Worm (Caenorhabditis elegans) whole organism, L3 larva: ENCODE measurements around the gene upb-1.

Experiments
- R02D3.7 ChIP-seq: fragments of 150-350 bp; optimal IDR thresholded peaks from 2 replicates; lab custom pipeline; 2014; ENCODE audit warnings: missing biosample characterization, missing genetic modification characterization
- ceh-28 ChIP-seq: fragments of 150-350 bp; optimal IDR thresholded peaks from 2 replicates; lab custom pipeline; 2014; ENCODE audit warnings: missing biosample characterization, missing genetic modification reagents, missing genetic modification characterization
- ceh-9 ChIP-seq: sonication (generic microtip); optimal IDR thresholded peaks from 2 replicates; lab custom pipeline; 2018; ENCODE audit warnings: missing biosample characterization, missing genetic modification characterization
- egl-27 ChIP-seq: sonication (generic microtip); optimal IDR thresholded peaks from 4 replicates; lab custom pipeline; 2017; ENCODE audit warnings: missing biosample characterization, missing genetic modification reagents, missing genetic modification characterization
- elt-2 ChIP-seq: sonication (generic microtip); optimal IDR thresholded peaks from 2 replicates; lab custom pipeline; 2016; ENCODE audit warnings: missing genetic modification reagents, mild to moderate bottlenecking, missing genetic modification characterization, missing compliant biosample characterization
- elt-3 ChIP-seq, 3 experiments: fragments of 150-350 bp in 1 of 3; sonication (generic microtip) in 2 of 3; optimal IDR thresholded peaks; 2 replicates in 2 of 3; 4 replicates in 1 of 3; lab custom pipeline; 2014 to 2017; ENCODE audit warnings: missing biosample characterization in 3 of 3, missing genetic modification characterization in 3 of 3
- eor-1 ChIP-seq, 2 experiments: fragments of 150-350 bp; optimal IDR thresholded peaks; 2 replicates each; lab custom pipeline; 2014 to 2018; ENCODE audit warnings: missing biosample characterization in 2 of 2, missing genetic modification characterization in 2 of 2
- fos-1 ChIP-seq: fragments of 150-350 bp; optimal IDR thresholded peaks from 2 replicates; lab custom pipeline; 2014; ENCODE audit warnings: missing biosample characterization, missing genetic modification characterization
- hmg-11 ChIP-seq: sonication (generic microtip); optimal IDR thresholded peaks from 2 replicates; lab custom pipeline; 2016; ENCODE audit warnings: missing genetic modification characterization, missing compliant biosample characterization
- jun-1 ChIP-seq: fragments of 150-350 bp; optimal IDR thresholded peaks from 2 replicates; lab custom pipeline; 2014; ENCODE audit warnings: missing biosample characterization, missing genetic modification reagents, missing genetic modification characterization
- lin-15B ChIP-seq: fragments of 150-350 bp; optimal IDR thresholded peaks from 2 replicates; lab custom pipeline; 2014; ENCODE audit warnings: missing biosample characterization, missing genetic modification characterization
- lin-39 ChIP-seq: fragments of 150-350 bp; optimal IDR thresholded peaks from 2 replicates; lab custom pipeline; 2018; ENCODE audit warnings: missing biosample characterization, missing genetic modification reagents, missing genetic modification characterization
- lsy-12 ChIP-seq: sonication (generic microtip); optimal IDR thresholded peaks from 2 replicates; lab custom pipeline; 2016; ENCODE audit warnings: mild to moderate bottlenecking, missing genetic modification characterization, missing compliant biosample characterization
- mdl-1 ChIP-seq: fragments of 150-350 bp; optimal IDR thresholded peaks from 2 replicates; lab custom pipeline; 2014; ENCODE audit warnings: missing biosample characterization, missing genetic modification characterization
- mml-1 ChIP-seq: fragments of 150-350 bp; sonication (generic microtip); optimal IDR thresholded peaks from 3 replicates; lab custom pipeline; 2014; ENCODE audit warnings: missing biosample characterization, missing genetic modification characterization
- nfya-1 ChIP-seq: sonication (generic microtip); optimal IDR thresholded peaks from 2 replicates; lab custom pipeline; 2017; ENCODE audit warnings: missing genetic modification characterization, mild to moderate bottlenecking, missing compliant biosample characterization, antibody characterized with exemption, moderate library complexity; ENCODE audit not compliant: insufficient read depth
- nhr-11 ChIP-seq: fragments of 150-350 bp; optimal IDR thresholded peaks from 2 replicates; lab custom pipeline; 2014; ENCODE audit warnings: missing biosample characterization, missing genetic modification characterization
- nhr-23 ChIP-seq: fragments of 150-350 bp; optimal IDR thresholded peaks from 2 replicates; lab custom pipeline; 2014; ENCODE audit warnings: missing biosample characterization, missing genetic modification reagents, missing genetic modification characterization
- nhr-237 ChIP-seq: fragments of 150-350 bp; optimal IDR thresholded peaks from 2 replicates; lab custom pipeline; 2014; ENCODE audit warnings: missing biosample characterization, missing genetic modification characterization
- nhr-25 ChIP-seq: sonication (generic microtip); optimal IDR thresholded peaks from 2 replicates; lab custom pipeline; 2017; ENCODE audit warnings: missing biosample characterization, missing genetic modification characterization
- nhr-43 ChIP-seq: sonication (generic microtip); optimal IDR thresholded peaks from 2 replicates; lab custom pipeline; 2016; ENCODE audit warnings: mild to moderate bottlenecking, missing genetic modification characterization, missing compliant biosample characterization; ENCODE audit not compliant: poor library complexity, severe bottlenecking
- nhr-67 ChIP-seq: fragments of 150-350 bp; optimal IDR thresholded peaks from 2 replicates; lab custom pipeline; 2014; ENCODE audit warnings: missing biosample characterization, missing genetic modification characterization
- nhr-76 ChIP-seq: fragments of 150-350 bp; sonication (generic microtip); optimal IDR thresholded peaks from 5 replicates; lab custom pipeline; 2014; ENCODE audit warnings: missing biosample characterization, missing genetic modification characterization
- nhr-77 ChIP-seq: fragments of 150-350 bp; optimal IDR thresholded peaks from 2 replicates; lab custom pipeline; 2014; ENCODE audit warnings: missing biosample characterization, missing genetic modification characterization
- pha-4 ChIP-seq: fragments of 150-350 bp; optimal IDR thresholded peaks from 2 replicates; lab custom pipeline; 2014; ENCODE audit warnings: missing biosample characterization, missing genetic modification reagents, missing genetic modification characterization
- pqm-1 ChIP-seq: fragments of 150-350 bp; optimal IDR thresholded peaks from 2 replicates; lab custom pipeline; 2017; ENCODE audit warnings: missing biosample characterization, missing genetic modification characterization, inconsistent platforms
- skn-1 ChIP-seq: fragments of 150-350 bp; optimal IDR thresholded peaks from 2 replicates; lab custom pipeline; 2014; ENCODE audit warnings: missing biosample characterization, missing genetic modification characterization
- snpc-4 ChIP-seq: fragments of 150-350 bp; optimal IDR thresholded peaks from 2 replicates; lab custom pipeline; 2014; ENCODE audit warnings: missing biosample characterization, missing genetic modification characterization
- unc-62 ChIP-seq: fragments of 150-350 bp; sonication (generic microtip); optimal IDR thresholded peaks from 4 replicates; lab custom pipeline; 2014; ENCODE audit warnings: missing biosample characterization, missing genetic modification reagents, missing genetic modification characterization
- ztf-11 ChIP-seq: fragments of 150-350 bp; optimal IDR thresholded peaks from 2 replicates; lab custom pipeline; 2014; ENCODE audit warnings: missing biosample characterization, missing genetic modification characterization
- ztf-4 ChIP-seq: fragments of 150-350 bp; optimal IDR thresholded peaks from 2 replicates; lab custom pipeline; 2014; ENCODE audit warnings: missing biosample characterization, missing genetic modification characterization

The upb-1 gene

DNA sequence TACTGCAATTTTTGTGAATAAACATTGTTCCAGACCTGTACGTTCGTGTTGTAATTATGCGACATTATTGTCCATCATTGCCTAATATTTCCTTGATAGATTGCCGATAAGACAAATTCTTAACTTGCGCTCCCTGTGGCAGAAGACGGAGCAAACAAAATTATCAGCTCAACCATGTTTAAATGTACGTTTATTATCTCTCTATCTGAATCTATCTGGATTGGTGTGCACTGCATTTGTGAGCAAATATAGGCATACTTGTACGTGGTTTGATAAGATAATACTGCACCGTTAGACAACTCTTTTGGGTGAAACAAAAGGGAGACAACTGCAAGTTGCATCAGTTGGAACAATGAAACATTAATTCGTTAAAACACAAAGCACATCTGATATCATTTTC lies 37.4 kb upstream of the upb-1 start (continued):
- TF ChIP-seq mdl-1 = no peak
- peak; percentile 41 for TF ChIP-seq pha-4 (tag; lab: Kevin White, UChicago)
- no peak for TF ChIP-seq ceh-9 (tag; lab: Kevin White, UChicago)
- no peak for TF ChIP-seq ceh-28 (tag; lab: Kevin White, UChicago)
- no peak for TF ChIP-seq nhr-23 (tag; lab: Kevin White, UChicago)

DNA sequence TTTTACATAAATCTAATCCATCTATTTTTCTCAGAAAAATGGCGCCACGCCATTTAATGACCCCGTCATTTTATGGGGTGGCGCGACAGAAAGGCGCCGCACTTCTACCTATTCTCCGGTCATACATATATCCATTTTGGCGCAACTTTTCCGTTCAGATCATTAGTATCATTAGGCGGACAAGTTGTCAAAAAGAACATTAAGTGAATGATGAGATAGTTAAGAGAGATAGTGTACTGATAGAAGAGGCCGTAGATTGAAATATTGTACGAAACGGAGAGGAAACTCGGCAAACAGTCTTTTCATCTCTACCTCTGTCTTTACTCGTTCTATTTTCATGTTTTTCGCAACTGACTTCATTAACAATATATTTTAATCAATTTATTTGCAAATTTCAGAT lies 34.2 kb upstream of the upb-1 start, which contains the start of gene sma-6:
TSS of gene sma-6 (plus strand) at position 399 of the 400 bp plus-strand sequence.
- TF ChIP-seq eor-1 (tag; optimal IDR thresholded peaks at IDR 0.05; lab: Kevin White, UChicago) (no peak), ztf-4 (tag; lab: Kevin White, UChicago) (no peak), pqm-1 (tag; lab: Kevin White, UChicago) (no peak), nhr-77 (tag; lab: Kevin White, UChicago) (no peak), nhr-23 (tag; lab: Kevin White, UChicago) (peak; percentile 18), snpc-4 (tag; lab: Kevin White, UChicago) (no peak), elt-2 (tag; lab: Kevin White, UChicago) (peak; percentile 30)

DNA sequence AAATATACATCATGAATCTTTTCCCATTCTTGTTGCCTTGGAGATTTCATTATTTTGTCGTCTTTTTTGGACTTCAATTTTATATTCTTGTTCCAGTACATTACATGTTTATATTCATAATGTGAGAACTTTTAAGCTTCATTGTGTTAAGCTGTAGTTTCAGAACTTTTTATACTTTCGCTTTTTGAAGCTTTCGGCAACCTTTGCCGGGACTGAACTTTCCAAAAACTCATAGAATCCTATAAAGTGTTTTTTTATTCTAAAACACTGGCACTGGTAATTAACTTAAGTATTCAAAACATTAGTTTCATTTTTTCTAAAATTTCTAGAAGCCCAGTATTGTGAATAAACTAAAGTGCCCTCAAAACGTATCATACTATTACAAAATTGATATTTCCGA lies 33.1 kb upstream of the upb-1 start, which contains the start of gene C32D5.4:
TSS of gene C32D5.4 (minus strand) at position 101 of the 400 bp plus-strand sequence.
- TF ChIP-seq nhr-67 (no peak), R02D3.7 (tag; lab: Kevin White, UChicago) (no peak), fos-1 (tag; lab: Kevin White, UChicago) (no peak), nhr-25 (tag; lab: Kevin White, UChicago) (no peak), nhr-43 (tag; lab: Kevin White, UChicago) (no peak), elt-3 (tag; optimal IDR thresholded peaks at IDR 0.05; lab: Kevin White, UChicago) (no peak), mml-1 (tag; lab: Kevin White, UChicago) (no peak), hmg-11 (tag; lab: Kevin White, UChicago) (no peak), ztf-11 (tag; lab: Kevin White, UChicago) (no peak), unc-62 (GFP tag; lab: Kevin White, UChicago) (no peak), lsy-12 (tag; lab: Kevin White, UChicago) (no peak), nfya-1 (no peak), lin-39 (no peak), skn-1 (tag; lab: Kevin White, UChicago) (no peak), nhr-237 (tag; lab: Kevin White, UChicago) (no peak), jun-1 (tag; lab: Kevin White, UChicago) (no peak), pha-4 (tag; lab: Kevin White, UChicago) (no peak), egl-27 (tag; lab: Kevin White, UChicago) (no peak), nhr-76 (tag; lab: Kevin White, UChicago) (no peak), nhr-11 (tag; lab: Kevin White, UChicago) (no peak)

DNA sequence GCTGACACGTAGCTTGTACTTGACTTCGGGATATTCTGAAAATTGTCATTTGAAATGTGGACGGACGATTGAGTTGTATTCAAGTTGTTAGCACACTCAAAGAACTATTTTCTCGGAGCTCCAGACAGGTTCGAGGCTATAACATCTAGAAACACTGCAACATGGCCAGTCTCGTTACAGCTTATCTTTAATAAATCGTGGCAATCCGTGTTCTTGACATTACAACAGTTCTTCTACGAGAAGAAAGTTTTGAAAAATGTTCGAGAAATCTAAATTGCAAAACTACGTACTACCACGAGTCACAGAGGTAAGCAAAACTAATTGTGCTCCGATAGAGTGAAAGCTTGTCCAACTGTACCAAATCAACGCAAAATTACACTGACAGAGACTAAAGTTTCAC lies 32.2 kb upstream of the upb-1 start:
- TF ChIP-seq nhr-25 (tag; lab: Kevin White, UChicago) = no peak
- TF ChIP-seq R02D3.7 (tag; lab: Kevin White, UChicago) = no peak
- TF ChIP-seq lsy-12 (tag; lab: Kevin White, UChicago) = no peak
- no peak for TF ChIP-seq pha-4 (tag; lab: Kevin White, UChicago)
- no peak for TF ChIP-seq snpc-4 (tag; lab: Kevin White, UChicago)

DNA sequence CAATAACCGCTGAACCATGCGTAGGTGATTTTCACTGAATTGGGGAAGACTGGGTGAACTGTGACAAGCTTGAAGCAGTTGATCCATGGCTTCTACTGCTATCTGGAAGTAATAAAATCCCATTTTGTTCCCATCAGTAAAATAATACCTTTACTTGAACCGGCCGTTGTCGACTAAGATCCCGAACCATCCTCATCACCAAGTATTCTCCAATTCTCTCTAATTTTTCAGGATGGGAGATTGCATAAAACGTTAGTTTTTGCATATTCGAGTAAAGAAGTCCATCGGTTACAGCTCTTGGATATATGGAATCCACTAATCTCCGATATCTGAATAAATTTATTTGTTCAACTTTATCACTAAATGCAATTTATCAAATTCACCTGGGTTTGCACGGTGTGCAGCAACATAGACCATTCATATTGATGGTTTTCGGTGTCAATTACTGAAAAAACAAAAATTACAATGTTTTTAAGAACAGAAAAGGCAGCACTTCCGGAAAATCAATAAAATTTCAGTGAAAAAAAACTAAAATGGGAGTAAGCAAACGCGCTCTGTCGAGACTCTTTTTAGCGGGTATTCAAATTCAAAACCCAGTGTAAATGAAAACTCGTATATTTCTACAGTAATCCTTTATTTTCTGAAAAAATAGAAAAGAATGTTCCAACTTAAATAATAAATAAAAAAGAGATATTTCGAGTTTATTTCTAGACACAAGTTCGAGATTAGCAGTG lies 30.9 kb upstream of the upb-1 start, which contains the start of gene efr-3:
TSS of gene efr-3 (minus strand) at position 505 of the 734 bp plus-strand sequence.
- TF ChIP-seq ceh-28 (tag; lab: Kevin White, UChicago) (peak; percentile 79), nhr-23 (tag; lab: Kevin White, UChicago) (peak; percentile 44), nhr-76 (tag; lab: Kevin White, UChicago) (no peak), nfya-1 (peak; percentile 63), pqm-1 (tag; lab: Kevin White, UChicago) (peak; percentile 44), unc-62 (GFP tag; lab: Kevin White, UChicago) (no peak), lin-15B (peak; percentile 62), pha-4 (tag; lab: Kevin White, UChicago) (peak; percentile 71)
